Worm (Caenorhabditis elegans) whole organism, L2 larva: Measurements from ENCODE around the gene F43D2.7.

Source experiments
- Y55F3AM.14 ChIP-seq: fragments of 200-800 bp; sonication (Bioruptor generic); optimal IDR thresholded peaks from 2 replicates; lab custom pipeline; 2018; ENCODE audit warnings: mild to moderate bottlenecking, missing genetic modification characterization, missing compliant biosample characterization
- alr-1 ChIP-seq: fragments of 150-350 bp; optimal IDR thresholded peaks from 2 replicates; lab custom pipeline; 2014; ENCODE audit warnings: missing biosample characterization, missing genetic modification characterization
- ama-1 ChIP-seq: fragments of 150-350 bp; optimal IDR thresholded peaks from 2 replicates; lab custom pipeline; 2018; ENCODE audit warnings: inconsistent platforms
- elt-3 ChIP-seq: sonication (generic microtip); optimal IDR thresholded peaks from 2 replicates; lab custom pipeline; 2017; ENCODE audit warnings: missing biosample characterization, missing genetic modification characterization
- lin-11 ChIP-seq: fragments of 150-350 bp; sonication (generic microtip); optimal IDR thresholded peaks from 2 replicates; lab custom pipeline; 2014; ENCODE audit warnings: missing biosample characterization, missing genetic modification characterization, inconsistent platforms, mixed read lengths
- nhr-23 ChIP-seq: fragments of 150-350 bp; optimal IDR thresholded peaks from 2 replicates; lab custom pipeline; 2014; ENCODE audit warnings: missing biosample characterization, missing genetic modification reagents, missing genetic modification characterization
- nhr-77 ChIP-seq: fragments of 150-350 bp; optimal IDR thresholded peaks from 2 replicates; lab custom pipeline; 2014; ENCODE audit warnings: missing biosample characterization, missing genetic modification characterization
- snpc-4 ChIP-seq: fragments of 150-350 bp; optimal IDR thresholded peaks from 2 replicates; lab custom pipeline; 2014; ENCODE audit warnings: missing biosample characterization, missing genetic modification characterization
- unc-55 ChIP-seq: fragments of 150-350 bp; sonication (generic microtip); optimal IDR thresholded peaks from 3 replicates; lab custom pipeline; 2014; ENCODE audit warnings: missing biosample characterization, missing genetic modification reagents, missing genetic modification characterization

ce11 chrV:14649929-14650328 lies 10.0 kb upstream of the F43D2.7 start:
- TF ChIP-seq snpc-4 (tag; lab: Kevin White, UChicago) = no peak
- no peak for TF ChIP-seq elt-3
- TF ChIP-seq alr-1 (tag; lab: Kevin White, UChicago) = no peak
- TF ChIP-seq lin-11 = no peak
- no peak for TF ChIP-seq nhr-23 (tag; lab: Kevin White, UChicago)
- TF ChIP-seq ama-1 (lab: Kevin White, UChicago) = no peak
- TF ChIP-seq nhr-77 = no peak
- no peak for TF ChIP-seq unc-55
- TF ChIP-seq Y55F3AM.14 (GFP tag; lab: Kevin White, UChicago) = no peak
